Worm (Caenorhabditis elegans) whole organism, L3 larva: ENCODE measurements around the gene Y43F8B.17.

Experiments
- aly-2 ChIP-seq: fragments of 150-350 bp; optimal IDR thresholded peaks from 2 replicates; lab custom pipeline; 2014; ENCODE audit warnings: missing biosample characterization, missing genetic modification characterization
- daf-12 ChIP-seq: fragments of 150-350 bp; optimal IDR thresholded peaks from 2 replicates; lab custom pipeline; 2014; ENCODE audit warnings: missing biosample characterization, missing genetic modification reagents, missing genetic modification characterization
- egl-27 ChIP-seq: sonication (generic microtip); optimal IDR thresholded peaks from 4 replicates; lab custom pipeline; 2017; ENCODE audit warnings: missing biosample characterization, missing genetic modification reagents, missing genetic modification characterization
- nhr-12 ChIP-seq: fragments of 150-350 bp; optimal IDR thresholded peaks from 2 replicates; lab custom pipeline; 2014; ENCODE audit warnings: missing biosample characterization, missing genetic modification characterization
- tbx-2 ChIP-seq: sonication (generic microtip); optimal IDR thresholded peaks from 2 replicates; lab custom pipeline; 2016; ENCODE audit warnings: mild to moderate bottlenecking, missing genetic modification characterization, missing compliant biosample characterization
- unc-62 ChIP-seq: fragments of 150-350 bp; sonication (generic microtip); optimal IDR thresholded peaks from 4 replicates; lab custom pipeline; 2014; ENCODE audit warnings: missing biosample characterization, missing genetic modification reagents, missing genetic modification characterization

DNA sequence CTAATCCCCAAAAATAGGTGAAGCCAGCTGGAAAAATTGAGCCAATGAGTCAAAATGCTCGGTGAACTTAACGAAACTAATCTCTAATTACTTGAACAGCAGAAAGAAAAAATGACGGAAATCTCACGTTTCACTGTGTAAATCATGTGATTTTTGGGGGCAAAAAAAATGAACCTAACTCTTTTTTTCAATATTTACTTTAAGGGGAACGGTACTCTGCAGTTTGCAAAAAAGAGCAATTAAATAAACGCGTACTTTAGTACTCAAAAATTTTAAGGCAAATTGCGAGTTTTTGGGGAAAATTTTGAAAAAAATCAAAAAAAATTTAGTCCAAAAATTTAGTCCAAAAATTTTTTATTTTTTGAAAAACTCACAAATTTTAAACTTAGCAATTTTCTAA is 46.5 kb downstream of the Y43F8B.17 start:
- no peak for TF ChIP-seq tbx-2 (tag; lab: Kevin White, UChicago)
- TF ChIP-seq aly-2 (tag; lab: Kevin White, UChicago), result no peak
- no peak for TF ChIP-seq nhr-12 (tag; lab: Kevin White, UChicago)
- TF ChIP-seq unc-62, result no peak
- TF ChIP-seq daf-12 (tag; lab: Kevin White, UChicago), result no peak
- no peak for TF ChIP-seq egl-27
